Worm (Caenorhabditis elegans) whole organism, late embryonic: ENCODE measurements around the gene F36H9.2.

Experiments
- dmd-4 ChIP-seq: sonication (generic microtip); optimal IDR thresholded peaks from 2 replicates; lab custom pipeline; 2016; ENCODE audit warnings: borderline replicate concordance, missing genetic modification characterization, missing compliant biosample characterization
- fkh-10 ChIP-seq: fragments of 150-350 bp; optimal IDR thresholded peaks from 2 replicates; lab custom pipeline; 2014; ENCODE audit warnings: missing biosample characterization, missing genetic modification reagents, missing genetic modification characterization
- hlh-15 ChIP-seq: sonication (generic microtip); optimal IDR thresholded peaks from 2 replicates; lab custom pipeline; 2016; ENCODE audit warnings: missing genetic modification characterization, missing compliant biosample characterization
- nhr-11 ChIP-seq: fragments of 150-350 bp; optimal IDR thresholded peaks from 2 replicates; lab custom pipeline; 2014; ENCODE audit warnings: missing biosample characterization, missing genetic modification characterization
- pag-3 ChIP-seq: sonication (generic microtip); optimal IDR thresholded peaks from 2 replicates; lab custom pipeline; 2016; ENCODE audit warnings: missing compliant biosample characterization, missing genetic modification characterization, borderline replicate concordance
- pqm-1 ChIP-seq: sonication (generic microtip); optimal IDR thresholded peaks from 2 replicates; lab custom pipeline; 2016; ENCODE audit warnings: missing genetic modification characterization, missing compliant biosample characterization
- ttx-3 ChIP-seq: sonication (generic microtip); optimal IDR thresholded peaks from 2 replicates; lab custom pipeline; 2016; ENCODE audit warnings: missing genetic modification reagents, missing genetic modification characterization, missing compliant biosample characterization
- ztf-16 ChIP-seq: sonication (generic microtip); optimal IDR thresholded peaks from 2 replicates; lab custom pipeline; 2017; ENCODE audit warnings: missing genetic modification characterization, missing compliant biosample characterization

DNA sequence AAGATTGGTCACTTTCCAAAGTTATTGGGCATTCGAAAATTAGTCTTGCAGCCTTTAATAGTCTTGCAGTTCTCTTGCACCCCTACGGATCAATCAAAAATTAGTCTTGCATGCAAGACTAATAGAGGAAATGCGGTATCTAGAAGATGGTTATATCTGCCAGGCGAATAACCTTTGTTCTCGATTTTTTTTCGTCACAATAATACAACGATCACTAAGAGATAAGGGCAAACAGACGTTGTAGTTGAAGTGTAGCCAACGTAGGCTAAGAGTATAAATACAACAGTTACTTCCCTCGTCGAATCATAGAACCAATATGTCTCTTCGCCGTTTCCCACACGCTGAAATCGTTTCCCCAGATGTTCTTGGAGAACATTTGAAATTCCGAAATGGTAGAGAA, 53.5 kb downstream of the F36H9.2 start, which contains the start of gene T10B5.8:
- TF ChIP-seq hlh-15 (no peak), pqm-1 (no peak), ttx-3 (no peak), dmd-4 (tag; lab: Kevin White, UChicago) (no peak), ztf-16 (tag; lab: Kevin White, UChicago) (no peak), fkh-10 (GFP tag; lab: Kevin White, UChicago) (no peak), nhr-11 (no peak), pag-3 (tag; lab: Kevin White, UChicago) (no peak)
